Fruit fly (Drosophila melanogaster): Measurements from ENCODE around the gene CG6763.

The CG6763 gene

dm6 chr3R:23331280-23331679, 47.5 kb downstream of the CG6763 start:
- TF ChIP-seq CG7786 (GFP tag; optimal IDR thresholded peaks at IDR 0.05) = no peak
- TF ChIP-seq CG10979 (tag; optimal IDR thresholded peaks at IDR 0.05) = peak; percentile 63
- peak; percentile 40 for TF ChIP-seq CG18764 (GFP tag; optimal IDR thresholded peaks at IDR 0.05)
- TF ChIP-seq Nf-YC (tag; optimal IDR thresholded peaks at IDR 0.05) = peak; percentile 49
- peak; percentile 73 for TF ChIP-seq caup (GFP tag; optimal IDR thresholded peaks at IDR 0.05; ENCODE audit: severe bottlenecking)
- TF ChIP-seq fd102C (GFP tag; optimal IDR thresholded peaks at IDR 0.05) = peak; percentile 56
- peak; percentile 36 for TF ChIP-seq Hmr (GFP tag; optimal IDR thresholded peaks at IDR 0.05)
- TF ChIP-seq NfI (GFP tag; optimal IDR thresholded peaks at IDR 0.05) = peak; percentile 77
- peak; percentile 84 for TF ChIP-seq MTF-1 (GFP tag; optimal IDR thresholded peaks at IDR 0.05; ENCODE audit: borderline replicate concordance)
- TF ChIP-seq salm (tag; optimal IDR thresholded peaks at IDR 0.05) = peak; percentile 4
- TF ChIP-seq NC2β (GFP tag; optimal IDR thresholded peaks at IDR 0.05) = peak; percentile 32
- peak; percentile 67 for TF ChIP-seq Sox102F (GFP tag; optimal IDR thresholded peaks at IDR 0.05)
- TF ChIP-seq Adf1 (GFP tag; IDR thresholded peaks at IDR 0.05) = no peak
- TF ChIP-seq Xbp1 (GFP tag; optimal IDR thresholded peaks at IDR 0.05) = peak; percentile 68
- TF ChIP-seq CG14441 (GFP tag; IDR thresholded peaks at IDR 0.05) = peak; percentile 28; the same call in 1 of the 2 replicates
- TF ChIP-seq BtbVII (GFP tag; optimal IDR thresholded peaks at IDR 0.05) = peak; percentile 23
- no peak for TF ChIP-seq CG12744 (GFP tag; optimal IDR thresholded peaks at IDR 0.05)
- TF ChIP-seq CG1529 (GFP tag; optimal IDR thresholded peaks at IDR 0.05) = peak; percentile 51
- 0 out of 2 replicates have a peak, but pooled peaks have one; percentile 14 for TF ChIP-seq wdn (GFP tag; IDR thresholded peaks at IDR 0.05)
- TF ChIP-seq CG34422 (GFP tag; IDR thresholded peaks at IDR 0.05) = peak; percentile 30; the same call in 1 of the 3 replicates
- TF ChIP-seq CG12219 (GFP tag; optimal IDR thresholded peaks at IDR 0.05) = peak; percentile 63
- TF ChIP-seq CG8944 (GFP tag; optimal IDR thresholded peaks at IDR 0.05) = no peak
- no peak for TF ChIP-seq corto (GFP tag; optimal IDR thresholded peaks at IDR 0.05)
- peak; percentile 53 for TF ChIP-seq tap (tag; optimal IDR thresholded peaks at IDR 0.05)
- TF ChIP-seq CG6175 (GFP tag; IDR thresholded peaks at IDR 0.05) = no peak
- peak; percentile 7 for TF ChIP-seq Chrac-16 (GFP tag; optimal IDR thresholded peaks at IDR 0.05)
- TF ChIP-seq D (optimal IDR thresholded peaks at IDR 0.05) = no peak
- peak; percentile 51 for TF ChIP-seq D (GFP tag; optimal IDR thresholded peaks at IDR 0.05)
- no peak for TF ChIP-seq al (GFP tag; IDR thresholded peaks at IDR 0.05)
- no peak for TF ChIP-seq Tbp (GFP tag; optimal IDR thresholded peaks at IDR 0.05)
- TF ChIP-seq CG9932 (GFP tag; IDR thresholded peaks at IDR 0.05) = peak; percentile 32; the same call in 1 of the 2 replicates
- peak; percentile 3 for TF ChIP-seq lilli (GFP tag; optimal IDR thresholded peaks at IDR 0.05)
- no peak for TF ChIP-seq danr (GFP tag; IDR thresholded peaks at IDR 0.05)
- TF ChIP-seq Atf3 (GFP tag; optimal IDR thresholded peaks at IDR 0.05) = peak; percentile 16
- no peak for TF ChIP-seq Trl (optimal IDR thresholded peaks at IDR 0.05)
- no peak for TF ChIP-seq Trl (GFP tag; optimal IDR thresholded peaks at IDR 0.05)
- TF ChIP-seq sens-2 (GFP tag; IDR thresholded peaks at IDR 0.05) = no peak
- peak; percentile 23 for TF ChIP-seq bcd (GFP tag; optimal IDR thresholded peaks at IDR 0.05)
- peak; percentile 66 for TF ChIP-seq CG17802 (tag; optimal IDR thresholded peaks at IDR 0.05)
- no peak for TF ChIP-seq MBD-R2 (GFP tag; IDR thresholded peaks at IDR 0.05)
- TF ChIP-seq tin (GFP tag; optimal IDR thresholded peaks at IDR 0.05) = peak; percentile 60
- TF ChIP-seq pho (GFP tag; optimal IDR thresholded peaks at IDR 0.05) = no peak
- TF ChIP-seq CG31365 (tag; optimal IDR thresholded peaks at IDR 0.05) = no peak
- TF ChIP-seq B-H2 (GFP tag; optimal IDR thresholded peaks at IDR 0.05) = peak; percentile 71
- TF ChIP-seq stc (GFP tag; IDR thresholded peaks at IDR 0.05) = peak; percentile 41; the same call in 1 of the 2 replicates
- no peak for TF ChIP-seq YL-1 (GFP tag; optimal IDR thresholded peaks at IDR 0.05)
- no peak for TF ChIP-seq Dip3 (GFP tag; optimal IDR thresholded peaks at IDR 0.05)
- TF ChIP-seq ci (GFP tag; IDR thresholded peaks at IDR 0.05) = peak; percentile 75; the same call in 2 of the 3 replicates
- TF ChIP-seq CG7357 (GFP tag; IDR thresholded peaks at IDR 0.05) = no peak
- peak; percentile 45 for TF ChIP-seq CG9437 (GFP tag; optimal IDR thresholded peaks at IDR 0.05)
- no peak for TF ChIP-seq CG3995 (GFP tag; optimal IDR thresholded peaks at IDR 0.05)
- no peak for TF ChIP-seq Optix (GFP tag; IDR thresholded peaks at IDR 0.05)

Measured in whole organism, embryonic.